Worm (Caenorhabditis elegans) whole organism, L1 larva: ENCODE results near the gene nspg-5.

Experiments
- C04F5.9 ChIP-seq: sonication (generic microtip); optimal IDR thresholded peaks from 2 replicates; lab custom pipeline; 2016; ENCODE audit warnings: missing genetic modification characterization, missing compliant biosample characterization
- C16A3.4 ChIP-seq: fragments of 150-350 bp; optimal IDR thresholded peaks from 2 replicates; lab custom pipeline; 2014; ENCODE audit warnings: missing biosample characterization, missing genetic modification characterization
- F16B12.6 ChIP-seq: fragments of 150-350 bp; optimal IDR thresholded peaks from 2 replicates; lab custom pipeline; 2014; ENCODE audit warnings: missing biosample characterization, missing genetic modification characterization
- Y116A8C.19 ChIP-seq: sonication (generic microtip); optimal IDR thresholded peaks from 2 replicates; lab custom pipeline; 2016; ENCODE audit warnings: missing compliant biosample characterization, missing genetic modification characterization, borderline replicate concordance
- aha-1 ChIP-seq: fragments of 150-350 bp; optimal IDR thresholded peaks from 2 replicates; lab custom pipeline; 2014; ENCODE audit warnings: missing biosample characterization, missing genetic modification characterization
- aly-2 ChIP-seq: fragments of 150-350 bp; optimal IDR thresholded peaks from 2 replicates; lab custom pipeline; 2014; ENCODE audit warnings: missing biosample characterization, missing genetic modification characterization
- ceh-8 ChIP-seq: fragments of 200-800 bp; sonication (Bioruptor generic); optimal IDR thresholded peaks from 2 replicates; lab custom pipeline; 2018; ENCODE audit warnings: mild to moderate bottlenecking, missing genetic modification characterization, moderate library complexity, missing compliant biosample characterization
- ceh-82 ChIP-seq, 3 experiments: fragments of 150-350 bp in 1 of 3; sonication (generic microtip) in 2 of 3; optimal IDR thresholded peaks; 2 replicates each; lab custom pipeline; 2014 to 2017; ENCODE audit warnings: missing biosample characterization in 3 of 3, missing genetic modification characterization in 3 of 3
- ceh-88 ChIP-seq: fragments of 200-800 bp; sonication (Bioruptor generic); IDR thresholded peaks from 2 replicates; pipeline ENCODE4 v1.3.6; 2022; ENCODE audit warnings: missing genetic modification characterization, missing compliant biosample characterization
- ces-1 ChIP-seq: fragments of 150-350 bp; optimal IDR thresholded peaks from 2 replicates; lab custom pipeline; 2014; ENCODE audit warnings: missing biosample characterization, missing genetic modification reagents, missing genetic modification characterization
- egl-13 ChIP-seq: sonication (generic microtip); optimal IDR thresholded peaks from 2 replicates; lab custom pipeline; 2016; ENCODE audit warnings: missing genotype, missing genetic modification reagents, missing genetic modification characterization, missing compliant biosample characterization
- egl-27 ChIP-seq, 2 experiments: fragments of 150-350 bp in 1 of 2; sonication (generic microtip); optimal IDR thresholded peaks; 3 replicates each; lab custom pipeline; 2017 to 2018; ENCODE audit warnings: missing biosample characterization in 2 of 2, missing genetic modification characterization in 2 of 2, missing genetic modification reagents in 2 of 2
- elt-2 ChIP-seq: sonication (generic microtip); optimal IDR thresholded peaks from 2 replicates; lab custom pipeline; 2016; ENCODE audit warnings: missing genetic modification characterization, mild to moderate bottlenecking, inconsistent platforms, missing compliant biosample characterization, missing genetic modification reagents
- elt-3 ChIP-seq, 6 experiments: fragments of 150-350 bp in 1 of 6; sonication (generic microtip); optimal IDR thresholded peaks; 2 replicates each; lab custom pipeline; 2017 to 2018; ENCODE audit warnings: missing biosample characterization in 6 of 6, missing genetic modification characterization in 6 of 6, inconsistent platforms in 1 of 6
- fkh-4 ChIP-seq: sonication (generic microtip); optimal IDR thresholded peaks from 2 replicates; lab custom pipeline; 2016; ENCODE audit warnings: missing compliant biosample characterization, missing genetic modification characterization, borderline replicate concordance
- fkh-8 ChIP-seq: sonication (generic microtip); optimal IDR thresholded peaks from 2 replicates; lab custom pipeline; 2016; ENCODE audit warnings: mild to moderate bottlenecking, missing genetic modification characterization, missing compliant biosample characterization
- hpl-2 ChIP-seq: fragments of 150-350 bp; optimal IDR thresholded peaks from 2 replicates; lab custom pipeline; 2014; ENCODE audit warnings: missing biosample characterization, missing genetic modification reagents, missing genetic modification characterization
- jun-1 ChIP-seq: fragments of 150-350 bp; optimal IDR thresholded peaks from 2 replicates; lab custom pipeline; 2014; ENCODE audit warnings: missing biosample characterization, missing genetic modification reagents, missing genetic modification characterization
- lin-13 ChIP-seq: fragments of 150-350 bp; optimal IDR thresholded peaks from 2 replicates; lab custom pipeline; 2014; ENCODE audit warnings: missing biosample characterization, missing genetic modification reagents, missing genetic modification characterization
- lin-35 ChIP-seq, 2 experiments: fragments of 150-350 bp; optimal IDR thresholded peaks; 2 replicates each; lab custom pipeline; 2014; ENCODE audit warnings: missing biosample characterization in 2 of 2, missing genetic modification characterization in 2 of 2, missing genetic modification reagents in 2 of 2
- lir-3 ChIP-seq: sonication (generic microtip); optimal IDR thresholded peaks from 2 replicates; lab custom pipeline; 2016; ENCODE audit warnings: mild to moderate bottlenecking, missing genetic modification characterization, moderate library complexity, missing compliant biosample characterization; ENCODE audit not compliant: poor library complexity
- mdl-1 ChIP-seq, 2 experiments: fragments of 150-350 bp; optimal IDR thresholded peaks; 2 replicates each; lab custom pipeline; 2014 to 2017; ENCODE audit warnings: missing biosample characterization in 2 of 2, missing genetic modification characterization in 2 of 2, inconsistent platforms in 1 of 2
- nhr-11 ChIP-seq: fragments of 150-350 bp; optimal IDR thresholded peaks from 2 replicates; lab custom pipeline; 2014; ENCODE audit warnings: missing biosample characterization, missing genetic modification characterization
- nhr-12 ChIP-seq: sonication (generic microtip); optimal IDR thresholded peaks from 2 replicates; lab custom pipeline; 2017; ENCODE audit warnings: missing biosample characterization, missing genetic modification characterization
- nhr-19 ChIP-seq: fragments of 200-800 bp; sonication (Bioruptor generic); conservative IDR thresholded peaks from 2 replicates; pipeline ENCODE4 v1.3.6; 2022; ENCODE audit warnings: missing genetic modification characterization, missing compliant biosample characterization
- nhr-20 ChIP-seq: sonication (generic microtip); optimal IDR thresholded peaks from 2 replicates; lab custom pipeline; 2016; ENCODE audit warnings: mild to moderate bottlenecking, missing genetic modification characterization, missing compliant biosample characterization
- nhr-237 ChIP-seq: fragments of 150-350 bp; optimal IDR thresholded peaks from 2 replicates; lab custom pipeline; 2014; ENCODE audit warnings: missing biosample characterization, missing genetic modification characterization
- nhr-28 ChIP-seq: fragments of 150-350 bp; optimal IDR thresholded peaks from 2 replicates; lab custom pipeline; 2014; ENCODE audit warnings: missing biosample characterization, missing genetic modification characterization
- nhr-77 ChIP-seq: fragments of 150-350 bp; optimal IDR thresholded peaks from 2 replicates; lab custom pipeline; 2014; ENCODE audit warnings: missing biosample characterization, missing genetic modification characterization
- nhr-84 ChIP-seq: sonication (generic microtip); optimal IDR thresholded peaks from 2 replicates; lab custom pipeline; 2017; ENCODE audit warnings: missing biosample characterization, missing genetic modification characterization
- nhr-85 ChIP-seq: sonication (generic microtip); peaks from one replicate; lab custom pipeline; 2016; ENCODE audit warnings: missing genetic modification characterization, inconsistent platforms, missing compliant biosample characterization
- nhr-90 ChIP-seq: sonication (generic microtip); optimal IDR thresholded peaks from 2 replicates; lab custom pipeline; 2016; ENCODE audit warnings: mild to moderate bottlenecking, missing genetic modification characterization, missing compliant biosample characterization; ENCODE audit not compliant: poor library complexity
- skn-1 ChIP-seq: fragments of 150-350 bp; optimal IDR thresholded peaks from 2 replicates; lab custom pipeline; 2014; ENCODE audit warnings: missing biosample characterization, missing genetic modification characterization
- sup-37 ChIP-seq: fragments of 200-800 bp; sonication (Bioruptor generic); optimal IDR thresholded peaks from 2 replicates; lab custom pipeline; 2018; ENCODE audit warnings: mild to moderate bottlenecking, missing genetic modification characterization, missing compliant biosample characterization
- tlp-1 ChIP-seq: fragments of 150-350 bp; optimal IDR thresholded peaks from 2 replicates; lab custom pipeline; 2014; ENCODE audit warnings: missing biosample characterization, missing genetic modification characterization
- unc-30 ChIP-seq: sonication (generic microtip); optimal IDR thresholded peaks from 2 replicates; lab custom pipeline; 2017; ENCODE audit warnings: missing biosample characterization, missing genetic modification characterization
- unc-86 ChIP-seq: sonication (generic microtip); optimal IDR thresholded peaks from 2 replicates; lab custom pipeline; 2016; ENCODE audit warnings: missing genetic modification characterization, missing compliant biosample characterization
- unc-98 ChIP-seq: fragments of 200-800 bp; sonication (Bioruptor generic); IDR thresholded peaks from 2 replicates; pipeline ENCODE4 v1.3.6; 2022; ENCODE audit warnings: missing genetic modification characterization, missing compliant biosample characterization
- vab-15 ChIP-seq: sonication (generic microtip); optimal IDR thresholded peaks from 2 replicates; lab custom pipeline; 2017; ENCODE audit warnings: missing genotype, mild to moderate bottlenecking, missing genetic modification characterization, missing compliant biosample characterization
- ztf-11 ChIP-seq, 2 experiments: sonication (generic microtip); optimal IDR thresholded peaks; 2 replicates each; lab custom pipeline; 2016 to 2017; ENCODE audit warnings: missing genetic modification characterization in 2 of 2, missing biosample characterization in 1 of 2, missing compliant biosample characterization in 1 of 2

nspg-5 gene

ce11 chrX:2996976-2997399 is 15.2 kb downstream of the nspg-5 start (continued):
- TF ChIP-seq nhr-237 (tag; lab: Kevin White, UChicago) = peak; percentile 99
- TF ChIP-seq C16A3.4 (tag; lab: Kevin White, UChicago) = peak; percentile 98
- peak; percentile 94 for TF ChIP-seq fkh-8 (tag; lab: Kevin White, UChicago)
- TF ChIP-seq sup-37 (GFP tag; lab: Kevin White, UChicago) = peak; percentile 94
- TF ChIP-seq jun-1 (tag; lab: Kevin White, UChicago) = peak; percentile 99
- TF ChIP-seq nhr-90 (tag; lab: Kevin White, UChicago) = peak; percentile 99
- peak; percentile 99 for TF ChIP-seq nhr-85 (tag; lab: Kevin White, UChicago)
- peak; percentile 96 for TF ChIP-seq C04F5.9
- peak; percentile 99 for TF ChIP-seq skn-1 (tag; lab: Kevin White, UChicago)
- peak; percentile 88 for TF ChIP-seq ces-1 (GFP tag; lab: Kevin White, UChicago)
- peak; percentile 90 for TF ChIP-seq fkh-4 (tag; lab: Kevin White, UChicago)
- peak; percentile 98 for TF ChIP-seq nhr-20 (tag; lab: Kevin White, UChicago)
- TF ChIP-seq mdl-1 (tag; optimal IDR thresholded peaks at IDR 0.05; lab: Kevin White, UChicago) = peak in 1 of 2 experiments; percentile 89
- TF ChIP-seq elt-3 (tag; optimal IDR thresholded peaks at IDR 0.05; lab: Kevin White, UChicago) = peak in 5 of 6 experiments; percentile 16 to 99 (median 95)
- TF ChIP-seq hpl-2 = peak; percentile 98
- peak; percentile 98 to 99 (median 99) for TF ChIP-seq ceh-82 (tag; optimal IDR thresholded peaks at IDR 0.05; lab: Kevin White, UChicago)
- TF ChIP-seq unc-98 (GFP tag; lab: Robert Waterston, UW) = peak; percentile 91
- peak; percentile 86 for TF ChIP-seq nhr-12 (tag; lab: Kevin White, UChicago)
- peak; percentile 45 for TF ChIP-seq aha-1 (tag; lab: Kevin White, UChicago)
- peak; percentile 91 for TF ChIP-seq lin-13 (GFP tag; lab: Kevin White, UChicago)
- TF ChIP-seq nhr-11 (tag; lab: Kevin White, UChicago) = peak; percentile 99
- TF ChIP-seq Y116A8C.19 (tag; lab: Kevin White, UChicago) = peak; percentile 20
- TF ChIP-seq ztf-11 (tag; optimal IDR thresholded peaks at IDR 0.05; lab: Kevin White, UChicago) = peak; percentile 95 to 96
- peak; percentile 98 for TF ChIP-seq unc-30 (tag; lab: Kevin White, UChicago)
- TF ChIP-seq F16B12.6 = peak; percentile 41
- peak; percentile 72 to 88 for TF ChIP-seq lin-35 (GFP tag; optimal IDR thresholded peaks at IDR 0.05; lab: Kevin White, UChicago)
- peak; percentile 71 for TF ChIP-seq nhr-28 (tag; lab: Kevin White, UChicago)
- peak; percentile 99 for TF ChIP-seq egl-13 (tag; lab: Kevin White, UChicago)
- peak; percentile 59 for TF ChIP-seq vab-15 (tag; lab: Kevin White, UChicago)
- TF ChIP-seq nhr-77 (tag; lab: Kevin White, UChicago) = peak; percentile 98
- peak; percentile 98 for TF ChIP-seq unc-86 (tag; lab: Kevin White, UChicago)
- peak; percentile 99 for TF ChIP-seq aly-2 (tag; lab: Kevin White, UChicago)
- TF ChIP-seq, all 84 proteins: peak for 78

ce11 chrX:2999652-3000051 is 17.8 kb downstream of the nspg-5 start, which contains the start of gene Y41G9A.17:
Gene Y41G9A.17 (minus strand): TSS chrX:2999752.
- no peak for TF ChIP-seq nhr-90 (tag; lab: Kevin White, UChicago)
- TF ChIP-seq nhr-19 = no peak
- no peak for TF ChIP-seq tlp-1
- no peak for TF ChIP-seq elt-2 (tag; lab: Kevin White, UChicago)
- TF ChIP-seq egl-13 (tag; lab: Kevin White, UChicago) = no peak
- no peak for TF ChIP-seq sup-37 (GFP tag; lab: Kevin White, UChicago)
- no peak for TF ChIP-seq ceh-88 (GFP tag; lab: Robert Waterston, UW)
- no peak for TF ChIP-seq Y116A8C.19 (tag; lab: Kevin White, UChicago)
- no peak for TF ChIP-seq ztf-11 (tag; optimal IDR thresholded peaks at IDR 0.05; lab: Kevin White, UChicago)
- no peak for TF ChIP-seq lir-3 (tag; lab: Kevin White, UChicago)
- TF ChIP-seq nhr-84 = no peak
- TF ChIP-seq egl-27 (tag; optimal IDR thresholded peaks at IDR 0.05; lab: Kevin White, UChicago) = no peak
- TF ChIP-seq ceh-8 (GFP tag; lab: Kevin White, UChicago) = no peak
- TF ChIP-seq, all 84 proteins: peak for 0
